Worm (Caenorhabditis elegans) whole organism, L3 larva: ENCODE measurements around the gene frg-1.

ENCODE experiments used
- R02D3.7 ChIP-seq: fragments of 150-350 bp; optimal IDR thresholded peaks from 2 replicates; lab custom pipeline; 2014; ENCODE audit warnings: missing biosample characterization, missing genetic modification characterization
- ZK546.5 ChIP-seq: sonication (generic microtip); optimal IDR thresholded peaks from 2 replicates; lab custom pipeline; 2017; ENCODE audit warnings: missing biosample characterization, missing genetic modification characterization
- aly-2 ChIP-seq: fragments of 150-350 bp; optimal IDR thresholded peaks from 2 replicates; lab custom pipeline; 2014; ENCODE audit warnings: missing biosample characterization, missing genetic modification characterization
- ama-1 ChIP-seq: fragments of 150-350 bp; optimal IDR thresholded peaks from 2 replicates; lab custom pipeline; 2018
- ceh-28 ChIP-seq: fragments of 150-350 bp; optimal IDR thresholded peaks from 2 replicates; lab custom pipeline; 2014; ENCODE audit warnings: missing biosample characterization, missing genetic modification reagents, missing genetic modification characterization
- ceh-82 ChIP-seq: fragments of 150-350 bp; optimal IDR thresholded peaks from 2 replicates; lab custom pipeline; 2014; ENCODE audit warnings: missing biosample characterization, missing genetic modification characterization
- ceh-9 ChIP-seq: sonication (generic microtip); optimal IDR thresholded peaks from 2 replicates; lab custom pipeline; 2018; ENCODE audit warnings: missing biosample characterization, missing genetic modification characterization
- daf-12 ChIP-seq: fragments of 150-350 bp; optimal IDR thresholded peaks from 2 replicates; lab custom pipeline; 2014; ENCODE audit warnings: missing biosample characterization, missing genetic modification reagents, missing genetic modification characterization
- egl-27 ChIP-seq: sonication (generic microtip); optimal IDR thresholded peaks from 4 replicates; lab custom pipeline; 2017; ENCODE audit warnings: missing biosample characterization, missing genetic modification reagents, missing genetic modification characterization
- egl-5 ChIP-seq: fragments of 150-350 bp; optimal IDR thresholded peaks from 2 replicates; lab custom pipeline; 2017; ENCODE audit warnings: missing biosample characterization, missing genetic modification reagents, missing genetic modification characterization, inconsistent platforms
- elt-1 ChIP-seq: fragments of 150-350 bp; optimal IDR thresholded peaks from 2 replicates; lab custom pipeline; 2014; ENCODE audit warnings: missing biosample characterization, missing genetic modification characterization
- elt-2 ChIP-seq: sonication (generic microtip); optimal IDR thresholded peaks from 2 replicates; lab custom pipeline; 2016; ENCODE audit warnings: missing genetic modification reagents, mild to moderate bottlenecking, missing genetic modification characterization, missing compliant biosample characterization
- elt-3 ChIP-seq, 3 experiments: fragments of 150-350 bp in 1 of 3; sonication (generic microtip) in 2 of 3; optimal IDR thresholded peaks; 2 replicates in 2 of 3; 4 replicates in 1 of 3; lab custom pipeline; 2014 to 2017; ENCODE audit warnings: missing biosample characterization in 3 of 3, missing genetic modification characterization in 3 of 3
- eor-1 ChIP-seq, 2 experiments: fragments of 150-350 bp; optimal IDR thresholded peaks; 2 replicates each; lab custom pipeline; 2014 to 2018; ENCODE audit warnings: missing biosample characterization in 2 of 2, missing genetic modification characterization in 2 of 2
- fkh-2 ChIP-seq: fragments of 150-350 bp; optimal IDR thresholded peaks from 2 replicates; lab custom pipeline; 2014; ENCODE audit warnings: missing biosample characterization, missing genetic modification reagents, missing genetic modification characterization
- hmg-11 ChIP-seq: sonication (generic microtip); optimal IDR thresholded peaks from 2 replicates; lab custom pipeline; 2016; ENCODE audit warnings: missing genetic modification characterization, missing compliant biosample characterization
- jun-1 ChIP-seq: fragments of 150-350 bp; optimal IDR thresholded peaks from 2 replicates; lab custom pipeline; 2014; ENCODE audit warnings: missing biosample characterization, missing genetic modification reagents, missing genetic modification characterization
- lin-15B ChIP-seq: fragments of 150-350 bp; optimal IDR thresholded peaks from 2 replicates; lab custom pipeline; 2014; ENCODE audit warnings: missing biosample characterization, missing genetic modification characterization
- lsy-12 ChIP-seq: sonication (generic microtip); optimal IDR thresholded peaks from 2 replicates; lab custom pipeline; 2016; ENCODE audit warnings: mild to moderate bottlenecking, missing genetic modification characterization, missing compliant biosample characterization
- mdl-1 ChIP-seq: fragments of 150-350 bp; optimal IDR thresholded peaks from 2 replicates; lab custom pipeline; 2014; ENCODE audit warnings: missing biosample characterization, missing genetic modification characterization
- nfya-1 ChIP-seq: sonication (generic microtip); optimal IDR thresholded peaks from 2 replicates; lab custom pipeline; 2017; ENCODE audit warnings: missing genetic modification characterization, mild to moderate bottlenecking, missing compliant biosample characterization, antibody characterized with exemption, moderate library complexity; ENCODE audit not compliant: insufficient read depth
- nhr-11 ChIP-seq: fragments of 150-350 bp; optimal IDR thresholded peaks from 2 replicates; lab custom pipeline; 2014; ENCODE audit warnings: missing biosample characterization, missing genetic modification characterization
- nhr-12 ChIP-seq: fragments of 150-350 bp; optimal IDR thresholded peaks from 2 replicates; lab custom pipeline; 2014; ENCODE audit warnings: missing biosample characterization, missing genetic modification characterization
- nhr-23 ChIP-seq: fragments of 150-350 bp; optimal IDR thresholded peaks from 2 replicates; lab custom pipeline; 2014; ENCODE audit warnings: missing biosample characterization, missing genetic modification reagents, missing genetic modification characterization
- nhr-237 ChIP-seq: fragments of 150-350 bp; optimal IDR thresholded peaks from 2 replicates; lab custom pipeline; 2014; ENCODE audit warnings: missing biosample characterization, missing genetic modification characterization
- nhr-25 ChIP-seq: sonication (generic microtip); optimal IDR thresholded peaks from 2 replicates; lab custom pipeline; 2017; ENCODE audit warnings: missing biosample characterization, missing genetic modification characterization
- nhr-28 ChIP-seq: fragments of 150-350 bp; optimal IDR thresholded peaks from 2 replicates; lab custom pipeline; 2014; ENCODE audit warnings: missing biosample characterization, missing genetic modification characterization
- nhr-67 ChIP-seq: fragments of 150-350 bp; optimal IDR thresholded peaks from 2 replicates; lab custom pipeline; 2014; ENCODE audit warnings: missing biosample characterization, missing genetic modification characterization
- nhr-76 ChIP-seq: fragments of 150-350 bp; sonication (generic microtip); optimal IDR thresholded peaks from 5 replicates; lab custom pipeline; 2014; ENCODE audit warnings: missing biosample characterization, missing genetic modification characterization
- pha-4 ChIP-seq: fragments of 150-350 bp; optimal IDR thresholded peaks from 2 replicates; lab custom pipeline; 2014; ENCODE audit warnings: missing biosample characterization, missing genetic modification reagents, missing genetic modification characterization
- pqm-1 ChIP-seq: fragments of 150-350 bp; optimal IDR thresholded peaks from 2 replicates; lab custom pipeline; 2017; ENCODE audit warnings: missing biosample characterization, missing genetic modification characterization, inconsistent platforms
- sea-2 ChIP-seq: fragments of 150-350 bp; sonication (generic microtip); optimal IDR thresholded peaks from 4 replicates; lab custom pipeline; 2014; ENCODE audit warnings: missing biosample characterization, missing genetic modification reagents, missing genetic modification characterization
- skn-1 ChIP-seq: fragments of 150-350 bp; optimal IDR thresholded peaks from 2 replicates; lab custom pipeline; 2014; ENCODE audit warnings: missing biosample characterization, missing genetic modification characterization
- snpc-4 ChIP-seq: fragments of 150-350 bp; optimal IDR thresholded peaks from 2 replicates; lab custom pipeline; 2014; ENCODE audit warnings: missing biosample characterization, missing genetic modification characterization
- tbx-2 ChIP-seq: sonication (generic microtip); optimal IDR thresholded peaks from 2 replicates; lab custom pipeline; 2016; ENCODE audit warnings: mild to moderate bottlenecking, missing genetic modification characterization, missing compliant biosample characterization
- unc-39 ChIP-seq: sonication (generic microtip); optimal IDR thresholded peaks from 4 replicates; lab custom pipeline; 2017; ENCODE audit warnings: missing biosample characterization, missing genetic modification characterization
- unc-62 ChIP-seq: fragments of 150-350 bp; sonication (generic microtip); optimal IDR thresholded peaks from 4 replicates; lab custom pipeline; 2014; ENCODE audit warnings: missing biosample characterization, missing genetic modification reagents, missing genetic modification characterization
- ztf-11 ChIP-seq: fragments of 150-350 bp; optimal IDR thresholded peaks from 2 replicates; lab custom pipeline; 2014; ENCODE audit warnings: missing biosample characterization, missing genetic modification characterization
- ztf-4 ChIP-seq: fragments of 150-350 bp; optimal IDR thresholded peaks from 2 replicates; lab custom pipeline; 2014; ENCODE audit warnings: missing biosample characterization, missing genetic modification characterization

frg-1 gene

ce11 chrIII:12967437-12968043, 11.4 kb upstream of the frg-1 start:
- peak; percentile 82 for TF ChIP-seq elt-2 (tag; lab: Kevin White, UChicago)
- TF ChIP-seq pqm-1 (tag; lab: Kevin White, UChicago), result peak; percentile 43
- peak; percentile 28 for TF ChIP-seq pha-4 (tag; lab: Kevin White, UChicago)
- TF ChIP-seq jun-1, result no peak

DNA sequence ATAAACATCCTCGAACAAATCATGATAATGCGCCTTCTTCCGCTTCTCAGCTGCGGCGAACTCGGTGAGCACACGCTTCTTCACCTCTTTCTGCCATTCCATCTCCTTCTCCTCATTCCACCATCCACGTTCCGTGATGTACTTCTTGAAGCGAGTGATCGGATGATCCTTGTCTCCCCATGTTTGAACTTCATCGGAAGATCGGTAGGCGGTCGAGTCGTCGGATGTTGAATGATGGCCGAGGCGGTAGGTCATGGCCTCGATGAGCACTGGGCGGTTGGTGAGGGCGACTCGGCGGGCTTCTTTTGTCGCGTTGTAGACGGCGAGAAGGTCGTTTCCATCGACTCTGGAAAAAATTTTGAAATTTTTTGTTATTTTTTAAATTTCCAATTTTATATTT, 10.6 kb upstream of the frg-1 start:
- TF ChIP-seq nhr-25 (tag; lab: Kevin White, UChicago) (no peak), lsy-12 (no peak), jun-1 (no peak), ama-1 (lab: Kevin White, UChicago) (no peak), ZK546.5 (tag; lab: Kevin White, UChicago) (no peak), nhr-11 (tag; lab: Kevin White, UChicago) (no peak), hmg-11 (no peak), fkh-2 (tag; lab: Kevin White, UChicago) (no peak), nfya-1 (tag; lab: Kevin White, UChicago) (no peak), unc-62 (no peak)
- TF ChIP-seq, all 47 proteins: peak for 0

DNA sequence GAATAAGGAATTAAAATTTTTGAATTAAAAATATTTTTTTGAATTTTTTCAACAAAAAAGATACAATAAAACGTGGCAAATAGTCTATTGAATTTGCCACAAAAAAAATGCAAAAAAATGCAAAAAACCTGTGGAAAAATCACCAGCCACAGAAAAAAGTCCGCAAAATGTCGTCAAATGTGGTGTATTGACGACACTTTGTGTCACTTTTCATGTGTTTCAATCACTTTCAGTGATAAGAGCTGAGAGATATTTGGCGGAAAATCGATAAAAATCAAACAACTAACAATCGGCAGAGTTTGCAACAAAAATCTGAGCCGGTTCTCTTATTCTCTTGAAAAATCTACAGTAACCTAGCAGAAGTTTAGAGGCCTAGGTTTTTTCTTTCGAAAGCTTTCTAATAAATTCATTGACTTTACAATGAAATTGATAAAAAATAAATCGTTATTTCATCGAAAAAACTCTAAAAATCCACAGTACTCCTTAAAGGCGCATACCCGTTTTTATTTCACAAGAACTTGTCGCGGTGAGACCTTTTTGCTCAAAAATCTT, 7.1 kb upstream of the frg-1 start:
- peak; percentile 19 for TF ChIP-seq pqm-1 (tag; lab: Kevin White, UChicago)
- no peak for TF ChIP-seq ceh-9 (tag; lab: Kevin White, UChicago)
- no peak for TF ChIP-seq egl-5
- no peak for TF ChIP-seq ztf-11 (tag; lab: Kevin White, UChicago)
- TF ChIP-seq nhr-67 (tag; lab: Kevin White, UChicago), result no peak
- TF ChIP-seq elt-3 (tag; optimal IDR thresholded peaks at IDR 0.05; lab: Kevin White, UChicago), result no peak
- TF ChIP-seq elt-1 (tag; lab: Kevin White, UChicago), result no peak
- no peak for TF ChIP-seq eor-1 (tag; optimal IDR thresholded peaks at IDR 0.05; lab: Kevin White, UChicago)
- TF ChIP-seq skn-1, result no peak
- TF ChIP-seq ztf-4 (tag; lab: Kevin White, UChicago), result no peak
- TF ChIP-seq R02D3.7 (tag; lab: Kevin White, UChicago), result no peak
- no peak for TF ChIP-seq unc-39 (tag; lab: Kevin White, UChicago)
- peak; percentile 53 for TF ChIP-seq hmg-11
- no peak for TF ChIP-seq nhr-76 (tag; lab: Kevin White, UChicago)
- no peak for TF ChIP-seq mdl-1 (tag; lab: Kevin White, UChicago)
- TF ChIP-seq ama-1 (lab: Kevin White, UChicago), result no peak
- peak; percentile 63 for TF ChIP-seq ceh-28 (tag; lab: Kevin White, UChicago)
- no peak for TF ChIP-seq aly-2 (tag; lab: Kevin White, UChicago)
- TF ChIP-seq lin-15B (tag; lab: Kevin White, UChicago), result peak; percentile 39
- TF ChIP-seq lsy-12, result no peak
- peak; percentile 39 for TF ChIP-seq elt-2 (tag; lab: Kevin White, UChicago)
- TF ChIP-seq nhr-12 (tag; lab: Kevin White, UChicago), result no peak
- TF ChIP-seq egl-27 (tag; lab: Kevin White, UChicago), result no peak
- TF ChIP-seq nhr-237 (tag; lab: Kevin White, UChicago), result no peak
- no peak for TF ChIP-seq nhr-25 (tag; lab: Kevin White, UChicago)
- peak; percentile 47 for TF ChIP-seq nfya-1 (tag; lab: Kevin White, UChicago)
- TF ChIP-seq pha-4 (tag; lab: Kevin White, UChicago), result peak; percentile 57
- no peak for TF ChIP-seq snpc-4 (tag; lab: Kevin White, UChicago)
- TF ChIP-seq ZK546.5 (tag; lab: Kevin White, UChicago), result no peak

DNA sequence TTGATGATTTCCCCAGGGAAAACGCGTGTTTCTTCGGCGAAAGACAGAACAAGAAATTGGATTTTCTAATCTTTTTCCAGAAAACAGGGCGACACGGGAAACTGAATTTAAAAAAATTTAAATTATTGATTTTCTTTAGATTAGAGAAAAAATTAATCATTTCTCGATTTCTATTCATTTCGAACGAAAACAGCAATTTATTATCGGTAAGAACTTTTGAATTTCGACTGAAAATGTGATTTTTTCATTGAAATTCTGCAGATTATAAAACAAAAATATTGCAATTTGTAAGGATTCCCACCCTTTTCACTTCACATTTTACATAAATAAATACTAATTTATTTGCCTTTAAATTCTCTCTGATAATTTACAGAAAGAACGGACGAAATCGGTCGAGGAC, 6.6 kb upstream of the frg-1 start, which contains the start of gene bckd-1A:
TSS of gene bckd-1A (minus strand) at position 101 of the 400 bp plus-strand sequence.
- TF ChIP-seq lin-15B (tag; lab: Kevin White, UChicago) (no peak), tbx-2 (tag; lab: Kevin White, UChicago) (no peak), skn-1 (no peak), sea-2 (GFP tag; lab: Kevin White, UChicago) (no peak), nhr-25 (tag; lab: Kevin White, UChicago) (no peak), elt-1 (tag; lab: Kevin White, UChicago) (no peak), egl-27 (tag; lab: Kevin White, UChicago) (no peak), egl-5 (no peak), unc-39 (tag; lab: Kevin White, UChicago) (no peak), nhr-23 (tag; lab: Kevin White, UChicago) (no peak), nhr-67 (tag; lab: Kevin White, UChicago) (no peak), snpc-4 (tag; lab: Kevin White, UChicago) (no peak), elt-2 (tag; lab: Kevin White, UChicago) (no peak), eor-1 (tag; optimal IDR thresholded peaks at IDR 0.05; lab: Kevin White, UChicago) (no peak), ceh-28 (tag; lab: Kevin White, UChicago) (no peak), ama-1 (lab: Kevin White, UChicago) (no peak), daf-12 (no peak), nhr-28 (tag; lab: Kevin White, UChicago) (no peak), ceh-82 (tag; lab: Kevin White, UChicago) (no peak)
